Worm (Caenorhabditis elegans) whole organism, L2 larva: ENCODE data around the gene glt-4.

Experiments
- C34F6.9 ChIP-seq: fragments of 150-350 bp; optimal IDR thresholded peaks from 2 replicates; lab custom pipeline; 2014; ENCODE audit warnings: missing biosample characterization, missing genetic modification characterization
- R02D3.7 ChIP-seq: fragments of 150-350 bp; optimal IDR thresholded peaks from 2 replicates; lab custom pipeline; 2014; ENCODE audit warnings: missing biosample characterization, missing genetic modification characterization
- Y55F3AM.14 ChIP-seq: fragments of 200-800 bp; sonication (Bioruptor generic); optimal IDR thresholded peaks from 2 replicates; lab custom pipeline; 2018; ENCODE audit warnings: mild to moderate bottlenecking, missing genetic modification characterization, missing compliant biosample characterization
- ZK546.5 ChIP-seq: sonication (generic microtip); optimal IDR thresholded peaks from 2 replicates; lab custom pipeline; 2017; ENCODE audit warnings: missing biosample characterization, missing genetic modification characterization
- alr-1 ChIP-seq: fragments of 150-350 bp; optimal IDR thresholded peaks from 2 replicates; lab custom pipeline; 2014; ENCODE audit warnings: missing biosample characterization, missing genetic modification characterization
- aly-2 ChIP-seq: fragments of 150-350 bp; optimal IDR thresholded peaks from 2 replicates; lab custom pipeline; 2014; ENCODE audit warnings: missing biosample characterization, missing genetic modification characterization
- ama-1 ChIP-seq: fragments of 150-350 bp; optimal IDR thresholded peaks from 2 replicates; lab custom pipeline; 2018; ENCODE audit warnings: inconsistent platforms
- blmp-1 ChIP-seq: sonication (generic microtip); optimal IDR thresholded peaks from 2 replicates; lab custom pipeline; 2017; ENCODE audit warnings: missing genetic modification characterization, mild to moderate bottlenecking, missing compliant biosample characterization, antibody characterized with exemption, moderate library complexity; ENCODE audit not compliant: insufficient read depth
- ceh-16 ChIP-seq: fragments of 150-350 bp; optimal IDR thresholded peaks from 2 replicates; lab custom pipeline; 2014; ENCODE audit warnings: missing biosample characterization, missing genetic modification characterization
- ceh-82 ChIP-seq: fragments of 150-350 bp; optimal IDR thresholded peaks from 2 replicates; lab custom pipeline; 2014; ENCODE audit warnings: missing biosample characterization, missing genetic modification characterization
- crh-2 ChIP-seq: sonication (generic microtip); optimal IDR thresholded peaks from 2 replicates; lab custom pipeline; 2017; ENCODE audit warnings: missing biosample characterization, missing genetic modification characterization
- dmd-4 ChIP-seq: sonication (generic microtip); optimal IDR thresholded peaks from 2 replicates; lab custom pipeline; 2017; ENCODE audit warnings: missing biosample characterization, missing genetic modification characterization
- egl-27 ChIP-seq: sonication (generic microtip); optimal IDR thresholded peaks from 3 replicates; lab custom pipeline; 2017; ENCODE audit warnings: missing biosample characterization, missing genetic modification reagents, missing genetic modification characterization
- fos-1 ChIP-seq: fragments of 150-350 bp; optimal IDR thresholded peaks from 2 replicates; lab custom pipeline; 2014; ENCODE audit warnings: missing biosample characterization, missing genetic modification characterization
- lin-13 ChIP-seq: fragments of 150-350 bp; optimal IDR thresholded peaks from 2 replicates; lab custom pipeline; 2014; ENCODE audit warnings: missing biosample characterization, missing genetic modification reagents, missing genetic modification characterization
- lin-39 ChIP-seq: fragments of 150-350 bp; optimal IDR thresholded peaks from 2 replicates; lab custom pipeline; 2014; ENCODE audit warnings: missing biosample characterization, missing genetic modification reagents, missing genetic modification characterization
- mbf-1 ChIP-seq: sonication (generic microtip); optimal IDR thresholded peaks from 2 replicates; lab custom pipeline; 2017; ENCODE audit warnings: missing biosample characterization, missing genetic modification characterization
- mdl-1 ChIP-seq, 2 experiments: fragments of 150-350 bp in 1 of 2; sonication (generic microtip) in 1 of 2; optimal IDR thresholded peaks; 2 replicates each; lab custom pipeline; 2017; ENCODE audit warnings: missing biosample characterization in 2 of 2, missing genetic modification characterization in 2 of 2
- nhr-10 ChIP-seq: sonication (generic microtip); optimal IDR thresholded peaks from 2 replicates; lab custom pipeline; 2017; ENCODE audit warnings: missing biosample characterization, missing genetic modification characterization
- nhr-11 ChIP-seq: fragments of 150-350 bp; optimal IDR thresholded peaks from 2 replicates; lab custom pipeline; 2014; ENCODE audit warnings: missing biosample characterization, missing genetic modification characterization
- nhr-12 ChIP-seq: fragments of 150-350 bp; optimal IDR thresholded peaks from 2 replicates; lab custom pipeline; 2014; ENCODE audit warnings: missing biosample characterization, missing genetic modification characterization
- nhr-129 ChIP-seq: fragments of 150-350 bp; optimal IDR thresholded peaks from 2 replicates; lab custom pipeline; 2014; ENCODE audit warnings: missing biosample characterization, missing genetic modification characterization
- nhr-21 ChIP-seq: fragments of 150-350 bp; optimal IDR thresholded peaks from 2 replicates; lab custom pipeline; 2014; ENCODE audit warnings: missing biosample characterization, missing genetic modification characterization
- nhr-237 ChIP-seq: fragments of 150-350 bp; optimal IDR thresholded peaks from 2 replicates; lab custom pipeline; 2014; ENCODE audit warnings: missing biosample characterization, missing genetic modification characterization
- nhr-6 ChIP-seq: fragments of 150-350 bp; optimal IDR thresholded peaks from 2 replicates; lab custom pipeline; 2014; ENCODE audit warnings: missing biosample characterization, missing genetic modification characterization
- nhr-77 ChIP-seq: fragments of 150-350 bp; optimal IDR thresholded peaks from 2 replicates; lab custom pipeline; 2014; ENCODE audit warnings: missing biosample characterization, missing genetic modification characterization
- peb-1 ChIP-seq: fragments of 150-350 bp; optimal IDR thresholded peaks from 2 replicates; lab custom pipeline; 2014; ENCODE audit warnings: missing biosample characterization, missing genetic modification characterization
- skn-1 ChIP-seq: sonication (generic microtip); optimal IDR thresholded peaks from 2 replicates; lab custom pipeline; 2017; ENCODE audit warnings: missing biosample characterization, missing genetic modification characterization
- sma-3 ChIP-seq: sonication (generic microtip); optimal IDR thresholded peaks from 2 replicates; lab custom pipeline; 2016; ENCODE audit warnings: missing genetic modification reagents, missing genetic modification characterization, missing compliant biosample characterization
- unc-62 ChIP-seq: fragments of 150-350 bp; optimal IDR thresholded peaks from 2 replicates; lab custom pipeline; 2014; ENCODE audit warnings: missing biosample characterization, missing genetic modification reagents, missing genetic modification characterization
- ztf-1 ChIP-seq: fragments of 200-800 bp; sonication (Bioruptor generic); conservative IDR thresholded peaks from 2 replicates; pipeline ENCODE4 v1.3.6; 2022; ENCODE audit warnings: missing genetic modification characterization, missing compliant biosample characterization
- ztf-11 ChIP-seq: sonication (generic microtip); optimal IDR thresholded peaks from 2 replicates; lab custom pipeline; 2017; ENCODE audit warnings: missing biosample characterization, missing genetic modification characterization

The glt-4 gene

DNA sequence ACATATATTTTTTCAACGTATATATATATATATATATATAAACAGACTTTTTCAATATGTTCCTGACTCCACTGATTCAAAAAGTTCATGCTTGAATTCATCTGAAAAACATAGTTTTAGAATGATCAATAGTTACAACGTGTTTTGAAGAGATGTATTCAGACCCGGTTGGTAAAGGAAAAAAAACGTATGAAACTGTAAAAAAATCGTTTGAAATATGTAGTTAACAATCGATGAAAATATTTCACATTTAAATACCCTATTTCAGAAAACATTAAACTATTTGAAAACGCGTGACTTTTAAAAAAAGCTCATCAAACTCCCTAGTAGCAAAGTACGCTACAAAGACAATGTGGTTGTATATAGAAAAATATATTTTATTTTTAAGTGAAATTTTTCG, 42.6 kb upstream of the glt-4 start, which contains the start of gene C03B1.14:
Gene C03B1.14 (minus strand): TSS at position 101 of the 400 bp plus-strand sequence.
- TF ChIP-seq nhr-11 (tag; lab: Kevin White, UChicago) (no peak), unc-62 (GFP tag; lab: Kevin White, UChicago) (no peak), Y55F3AM.14 (GFP tag; lab: Kevin White, UChicago) (no peak), ama-1 (no peak), ztf-1 (GFP tag; lab: Robert Waterston, UW) (no peak)
- TF ChIP-seq, all 48 proteins: peak for 0

DNA sequence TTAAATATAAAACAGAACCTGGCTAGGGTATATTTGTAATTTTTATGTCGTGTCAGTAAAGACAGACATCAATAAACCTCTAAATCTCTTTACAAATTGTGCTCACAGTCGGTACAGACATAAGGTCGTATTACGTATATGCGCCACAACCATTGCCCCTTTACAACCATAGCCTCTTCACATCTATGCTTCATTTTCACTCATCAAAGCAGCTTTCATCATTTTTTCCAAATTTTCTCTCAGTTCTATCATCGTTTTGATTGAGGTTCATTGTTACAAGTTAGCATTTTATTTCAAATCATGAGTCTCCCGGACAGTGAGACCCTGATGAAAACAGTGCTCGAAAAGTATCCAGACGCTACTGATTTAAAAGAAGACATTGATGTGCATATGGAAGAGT, 39.0 kb upstream of the glt-4 start, which contains the start of gene C03B1.4:
Gene C03B1.4 (plus strand): TSS at position 301 of the 400 bp plus-strand sequence.
- no peak for TF ChIP-seq fos-1 (tag; lab: Kevin White, UChicago)
- TF ChIP-seq mdl-1 (tag; optimal IDR thresholded peaks at IDR 0.05; lab: Kevin White, UChicago): no peak
- no peak for TF ChIP-seq ceh-16 (tag; lab: Kevin White, UChicago)
- TF ChIP-seq mbf-1: no peak
- no peak for TF ChIP-seq dmd-4 (tag; lab: Kevin White, UChicago)
- no peak for TF ChIP-seq lin-39 (tag; lab: Kevin White, UChicago)
- TF ChIP-seq nhr-10 (tag; lab: Kevin White, UChicago): no peak
- no peak for TF ChIP-seq nhr-77 (tag; lab: Kevin White, UChicago)
- TF ChIP-seq nhr-6: no peak
- no peak for TF ChIP-seq C34F6.9
- no peak for TF ChIP-seq lin-13
- no peak for TF ChIP-seq ztf-1 (GFP tag; lab: Robert Waterston, UW)
- no peak for TF ChIP-seq alr-1 (tag; lab: Kevin White, UChicago)
- TF ChIP-seq unc-62 (GFP tag; lab: Kevin White, UChicago): no peak
- TF ChIP-seq peb-1 (tag; lab: Kevin White, UChicago): no peak
- no peak for TF ChIP-seq nhr-12 (tag; lab: Kevin White, UChicago)
- no peak for TF ChIP-seq Y55F3AM.14 (GFP tag; lab: Kevin White, UChicago)
- no peak for TF ChIP-seq nhr-129 (tag; lab: Kevin White, UChicago)
- no peak for TF ChIP-seq nhr-21

DNA sequence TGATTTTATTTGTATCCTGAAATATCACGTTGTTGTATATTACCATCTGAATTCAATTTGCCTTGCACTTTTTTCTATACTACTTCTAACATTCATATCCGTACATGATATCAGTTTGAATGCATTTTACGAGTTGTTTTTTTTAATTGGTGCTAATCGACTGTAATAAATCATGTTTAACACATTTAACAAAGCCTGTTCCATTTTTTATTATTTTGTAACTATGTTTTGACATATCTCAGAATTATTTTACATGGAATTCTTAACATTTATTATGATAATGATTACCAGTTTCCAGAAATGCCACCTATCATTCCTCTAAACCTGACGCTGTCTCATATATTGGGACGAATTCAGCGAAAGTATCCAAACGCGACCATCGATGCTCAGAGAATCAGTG, 37.5 kb upstream of the glt-4 start, which contains the start of gene C03B1.3:
Gene C03B1.3 (plus strand): TSS at position 301 of the 400 bp plus-strand sequence.
- no peak for TF ChIP-seq skn-1
- no peak for TF ChIP-seq Y55F3AM.14 (GFP tag; lab: Kevin White, UChicago)
- TF ChIP-seq ztf-1 (GFP tag; lab: Robert Waterston, UW): no peak
- no peak for TF ChIP-seq nhr-12 (tag; lab: Kevin White, UChicago)
- no peak for TF ChIP-seq R02D3.7 (tag; lab: Kevin White, UChicago)
- no peak for TF ChIP-seq dmd-4 (tag; lab: Kevin White, UChicago)
- no peak for TF ChIP-seq lin-39 (tag; lab: Kevin White, UChicago)
- TF ChIP-seq sma-3 (GFP tag; lab: Kevin White, UChicago): no peak
- TF ChIP-seq blmp-1 (tag; lab: Kevin White, UChicago): no peak
- TF ChIP-seq nhr-129 (tag; lab: Kevin White, UChicago): no peak
- TF ChIP-seq nhr-6: no peak
- TF ChIP-seq fos-1 (tag; lab: Kevin White, UChicago): no peak
- no peak for TF ChIP-seq egl-27 (tag; lab: Kevin White, UChicago)
- TF ChIP-seq nhr-10 (tag; lab: Kevin White, UChicago): no peak
- no peak for TF ChIP-seq ceh-82
- no peak for TF ChIP-seq aly-2 (tag; lab: Kevin White, UChicago)

DNA sequence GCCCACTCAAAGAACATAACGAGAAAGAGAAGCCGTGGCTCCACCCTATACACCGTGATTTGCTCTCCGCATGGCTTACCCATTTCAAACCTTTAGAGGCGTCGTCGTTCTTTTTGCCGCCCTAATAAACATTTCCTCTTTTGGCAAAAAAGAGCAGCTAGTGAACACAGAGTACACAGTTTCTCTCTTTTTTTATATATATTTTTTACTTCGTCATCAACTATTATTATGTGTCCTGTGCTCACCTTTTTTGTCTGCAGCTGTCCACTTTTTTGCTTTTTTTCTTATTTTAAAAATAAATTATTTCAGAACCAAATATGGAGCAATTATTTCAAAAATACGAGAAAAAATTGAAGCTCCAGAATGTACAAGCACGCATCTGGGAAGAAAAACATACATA, 33.5 kb upstream of the glt-4 start, which contains the start of gene C03B1.2:
Gene C03B1.2 (plus strand): TSS at position 301 of the 400 bp plus-strand sequence.
- no peak for TF ChIP-seq ztf-11
- TF ChIP-seq nhr-77 (tag; lab: Kevin White, UChicago): no peak
- no peak for TF ChIP-seq ama-1
- no peak for TF ChIP-seq ZK546.5 (tag; lab: Kevin White, UChicago)
- no peak for TF ChIP-seq skn-1
- TF ChIP-seq nhr-21: no peak
- TF ChIP-seq lin-13: no peak
- TF ChIP-seq mdl-1 (tag; optimal IDR thresholded peaks at IDR 0.05; lab: Kevin White, UChicago): no peak
- no peak for TF ChIP-seq crh-2 (tag; lab: Kevin White, UChicago)
- TF ChIP-seq Y55F3AM.14 (GFP tag; lab: Kevin White, UChicago): no peak
- TF ChIP-seq nhr-237 (tag; lab: Kevin White, UChicago): no peak
- no peak for TF ChIP-seq fos-1 (tag; lab: Kevin White, UChicago)
- no peak for TF ChIP-seq unc-62 (GFP tag; lab: Kevin White, UChicago)
- TF ChIP-seq, all 48 proteins: peak for 0
